Worm (Caenorhabditis elegans): ENCODE data around the gene cup-14.

Gene cup-14

DNA sequence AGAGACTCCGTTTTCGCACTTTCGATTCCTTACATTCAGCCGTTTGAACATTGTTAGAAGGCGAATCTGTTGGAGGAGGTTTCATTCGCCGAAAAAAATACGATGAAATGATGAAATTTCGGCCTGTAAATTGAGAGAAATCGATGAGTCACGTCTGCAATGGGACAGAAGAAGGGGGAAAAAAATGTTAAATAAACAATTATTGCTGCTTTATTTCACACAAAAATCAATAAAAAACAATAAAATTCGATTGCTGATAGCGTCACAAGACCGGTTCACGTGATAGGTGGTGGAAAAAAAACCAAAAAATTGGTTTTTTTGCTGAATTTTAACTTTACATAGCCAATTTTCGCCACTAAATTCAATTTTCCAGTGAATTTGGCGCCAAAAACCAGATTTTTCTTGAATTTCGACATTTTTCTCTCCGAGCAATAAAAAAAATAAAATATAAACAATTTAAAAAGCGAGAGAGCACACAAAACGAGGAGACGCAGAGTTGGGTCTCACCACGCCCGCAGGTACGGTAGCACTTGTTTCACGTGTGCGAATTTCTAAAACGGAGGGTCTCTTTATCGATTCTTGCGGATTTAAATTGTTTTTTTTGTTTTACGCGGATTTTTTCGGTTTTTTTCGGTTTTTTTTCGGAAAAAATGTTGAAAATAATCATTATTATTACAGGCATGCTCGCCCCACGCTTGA, at the start of gene cup-14, which contains the start of gene ndub-8:
cup-14 (minus strand) TSS at position 51 of the 699 bp plus-strand sequence.
ndub-8 (plus strand) TSS at position 679 of the 699 bp plus-strand sequence.
- TF ChIP-seq zag-1 (tag; optimal IDR thresholded peaks at IDR 0.05) (no peak), fkh-2 (tag; optimal IDR thresholded peaks at IDR 0.05) (no peak), ceh-82 (tag; optimal IDR thresholded peaks at IDR 0.05) (peak; percentile 65), nhr-237 (tag; optimal IDR thresholded peaks at IDR 0.05) (no peak), ztf-11 (tag; optimal IDR thresholded peaks at IDR 0.05) (no peak), nfya-1 (tag; optimal IDR thresholded peaks at IDR 0.05; ENCODE audit: insufficient read depth) (peak; percentile 98), fos-1 (tag; optimal IDR thresholded peaks at IDR 0.05) (no peak), tbx-2 (tag; optimal IDR thresholded peaks at IDR 0.05) (peak; percentile 36), nhr-23 (tag; optimal IDR thresholded peaks at IDR 0.05) (peak; percentile 88), nhr-25 (tag; optimal IDR thresholded peaks at IDR 0.05) (peak; percentile 64), skn-1 (tag; optimal IDR thresholded peaks at IDR 0.05) (peak; percentile 3), ceh-28 (tag; optimal IDR thresholded peaks at IDR 0.05) (peak; percentile 87), elt-3 (tag; optimal IDR thresholded peaks at IDR 0.05) (no peak), nhr-77 (tag; optimal IDR thresholded peaks at IDR 0.05) (peak; percentile 83), nhr-28 (tag; optimal IDR thresholded peaks at IDR 0.05) (no peak), lsy-12 (tag; optimal IDR thresholded peaks at IDR 0.05) (peak; percentile 48), unc-62 (GFP tag; optimal IDR thresholded peaks at IDR 0.05) (no peak), nhr-76 (tag; optimal IDR thresholded peaks at IDR 0.05) (peak; percentile 15), elt-1 (tag; optimal IDR thresholded peaks at IDR 0.05) (no peak), hmg-11 (tag; optimal IDR thresholded peaks at IDR 0.05) (peak; percentile 82), eor-1 (tag; optimal IDR thresholded peaks at IDR 0.05) (peak in 1 of 2 experiments; percentile 38), aly-2 (tag; optimal IDR thresholded peaks at IDR 0.05) (no peak), sea-2 (GFP tag; optimal IDR thresholded peaks at IDR 0.05) (no peak), nhr-67 (tag; optimal IDR thresholded peaks at IDR 0.05) (no peak), unc-39 (tag; optimal IDR thresholded peaks at IDR 0.05) (no peak), nhr-12 (tag; optimal IDR thresholded peaks at IDR 0.05) (no peak), ZK546.5 (tag; optimal IDR thresholded peaks at IDR 0.05) (peak; percentile 25), nhr-11 (tag; optimal IDR thresholded peaks at IDR 0.05) (no peak), snpc-4 (tag; optimal IDR thresholded peaks at IDR 0.05) (peak; percentile 84), ztf-4 (tag; optimal IDR thresholded peaks at IDR 0.05) (no peak), ceh-16 (tag; optimal IDR thresholded peaks at IDR 0.05) (no peak), lin-15B (tag; optimal IDR thresholded peaks at IDR 0.05) (peak; percentile 83), egl-27 (tag; optimal IDR thresholded peaks at IDR 0.05) (no peak), ama-1 (optimal IDR thresholded peaks at IDR 0.05) (peak; percentile 84), mdl-1 (tag; optimal IDR thresholded peaks at IDR 0.05) (no peak), fkh-10 (GFP tag; optimal IDR thresholded peaks at IDR 0.05) (peak; percentile 92), jun-1 (tag; optimal IDR thresholded peaks at IDR 0.05) (peak; percentile 36), nhr-43 (tag; optimal IDR thresholded peaks at IDR 0.05; ENCODE audit: poor library complexity, severe bottlenecking) (no peak), mml-1 (tag; optimal IDR thresholded peaks at IDR 0.05) (no peak), lin-39 (tag; optimal IDR thresholded peaks at IDR 0.05) (peak; percentile 88), R02D3.7 (tag; optimal IDR thresholded peaks at IDR 0.05) (peak; percentile 74), pqm-1 (tag; optimal IDR thresholded peaks at IDR 0.05) (peak; percentile 34), pha-4 (tag; optimal IDR thresholded peaks at IDR 0.05) (peak; percentile 99), elt-2 (tag; optimal IDR thresholded peaks at IDR 0.05) (peak; percentile 64), daf-12 (tag; optimal IDR thresholded peaks at IDR 0.05) (no peak), ceh-9 (tag; optimal IDR thresholded peaks at IDR 0.05) (no peak), egl-5 (tag; optimal IDR thresholded peaks at IDR 0.05) (peak; percentile 97)

Measured in whole organism, L3 larva.